Worm (Caenorhabditis elegans): Measurements from ENCODE around the gene xtr-2.

Gene xtr-2

DNA sequence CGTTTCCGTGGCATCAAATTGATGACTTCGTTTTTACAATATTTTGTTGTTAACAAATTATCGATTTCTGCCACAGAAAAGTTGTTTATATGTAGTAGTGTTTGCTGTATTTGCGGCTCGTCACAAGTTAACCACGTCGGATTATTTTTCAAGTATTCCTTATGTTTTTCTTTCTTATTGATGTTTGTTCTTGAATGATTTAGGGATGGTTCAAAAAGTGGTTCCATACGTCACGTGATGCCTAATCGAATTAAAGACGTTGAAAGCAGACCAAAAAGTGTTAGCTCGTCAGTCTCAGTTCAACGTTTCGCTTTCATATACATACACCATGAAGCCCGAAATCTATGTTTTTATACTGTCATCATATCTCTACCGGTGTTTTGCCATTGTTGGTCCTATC, 29.9 kb upstream of the xtr-2 start, which contains the start of gene lips-2:
TSS of gene lips-2 (plus strand) at position 301 of the 400 bp plus-strand sequence.
- TF ChIP-seq aly-1 (tag; optimal IDR thresholded peaks at IDR 0.05) (no peak), hmg-4 (GFP tag; optimal IDR thresholded peaks at IDR 0.05) (no peak), sea-1 (GFP tag; conservative IDR thresholded peaks at IDR 0.05) (no peak), tra-4 (tag; optimal IDR thresholded peaks at IDR 0.05) (no peak), ets-7 (tag; optimal IDR thresholded peaks at IDR 0.05) (no peak), tbx-11 (GFP tag; IDR thresholded peaks at IDR 0.05) (no peak), pes-1 (GFP tag; IDR thresholded peaks at IDR 0.05) (no peak), ceh-36 (tag; optimal IDR thresholded peaks at IDR 0.05) (no peak), ama-1 (optimal IDR thresholded peaks at IDR 0.05) (no peak), hnd-1 (tag; optimal IDR thresholded peaks at IDR 0.05) (no peak), B0310.2 (tag; optimal IDR thresholded peaks at IDR 0.05) (no peak), flt-1 (GFP tag; IDR thresholded peaks at IDR 0.05) (no peak), tbx-37 (GFP tag; conservative IDR thresholded peaks at IDR 0.05) (no peak), scrt-1 (GFP tag; IDR thresholded peaks at IDR 0.05) (no peak)

DNA sequence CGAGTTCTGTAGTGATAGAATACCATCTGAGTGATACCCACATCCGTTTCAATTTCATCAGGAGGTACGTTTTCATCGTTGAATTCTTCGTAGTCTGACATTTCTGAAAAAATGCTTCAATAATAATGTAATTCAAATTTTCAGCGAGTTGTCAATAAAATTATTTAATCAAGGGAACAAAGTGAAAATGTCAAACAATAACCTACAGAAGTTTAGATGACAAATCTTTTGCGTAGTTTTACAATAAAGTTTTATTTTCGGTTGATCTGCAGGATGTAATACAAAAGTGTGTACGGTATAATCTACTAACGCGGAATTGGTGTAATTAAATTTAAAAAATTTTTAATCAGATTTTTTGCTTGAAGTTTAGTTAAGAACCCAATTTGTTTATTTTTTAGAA, 27.1 kb upstream of the xtr-2 start, which contains the start of gene C04B4.5:
TSS of gene C04B4.5 (minus strand) at position 101 of the 400 bp plus-strand sequence.
- no peak for TF ChIP-seq hmg-4 (GFP tag; optimal IDR thresholded peaks at IDR 0.05)
- no peak for TF ChIP-seq ets-7 (tag; optimal IDR thresholded peaks at IDR 0.05)
- TF ChIP-seq ceh-13 (GFP tag; optimal IDR thresholded peaks at IDR 0.05): no peak
- TF ChIP-seq tbx-11 (GFP tag; IDR thresholded peaks at IDR 0.05): no peak
- TF ChIP-seq aly-1 (tag; optimal IDR thresholded peaks at IDR 0.05): no peak
- TF ChIP-seq ceh-36 (tag; optimal IDR thresholded peaks at IDR 0.05): no peak
- no peak for TF ChIP-seq pes-1 (GFP tag; IDR thresholded peaks at IDR 0.05)
- TF ChIP-seq scrt-1 (GFP tag; IDR thresholded peaks at IDR 0.05): no peak
- no peak for TF ChIP-seq flt-1 (GFP tag; IDR thresholded peaks at IDR 0.05)
- no peak for TF ChIP-seq tbx-37 (GFP tag; conservative IDR thresholded peaks at IDR 0.05)
- no peak for TF ChIP-seq tra-4 (tag; optimal IDR thresholded peaks at IDR 0.05)
- TF ChIP-seq sea-1 (GFP tag; conservative IDR thresholded peaks at IDR 0.05): no peak
- no peak for TF ChIP-seq F13C5.2 (tag; optimal IDR thresholded peaks at IDR 0.05)
- no peak for TF ChIP-seq ama-1 (optimal IDR thresholded peaks at IDR 0.05)
- no peak for TF ChIP-seq hnd-1 (tag; optimal IDR thresholded peaks at IDR 0.05)
- TF ChIP-seq hmbx-1 (tag; optimal IDR thresholded peaks at IDR 0.05): no peak
- TF ChIP-seq B0310.2 (tag; optimal IDR thresholded peaks at IDR 0.05): no peak

DNA sequence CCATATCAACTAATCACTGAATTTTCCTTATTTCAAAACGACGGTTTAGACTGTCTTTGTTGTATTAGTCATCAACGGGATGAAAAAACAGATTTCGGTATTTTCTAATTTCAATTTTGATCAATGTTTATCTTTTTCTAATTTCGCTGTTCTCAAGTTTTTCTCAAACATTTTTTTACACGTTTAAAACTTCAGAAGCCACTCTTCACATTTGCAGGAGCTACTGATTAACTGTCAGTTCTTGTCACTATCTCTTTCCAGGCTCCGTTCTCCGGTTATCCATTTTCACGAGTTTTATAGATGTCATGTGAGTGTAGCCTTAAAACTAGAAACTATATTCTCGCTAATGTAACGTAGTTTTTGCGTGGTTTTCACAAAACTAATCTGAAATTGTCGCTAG, 24.8 kb upstream of the xtr-2 start, which contains the start of gene C04B4.4:
TSS of gene C04B4.4 (plus strand) at position 301 of the 400 bp plus-strand sequence.
- no peak for TF ChIP-seq tbx-37 (GFP tag; conservative IDR thresholded peaks at IDR 0.05)

DNA sequence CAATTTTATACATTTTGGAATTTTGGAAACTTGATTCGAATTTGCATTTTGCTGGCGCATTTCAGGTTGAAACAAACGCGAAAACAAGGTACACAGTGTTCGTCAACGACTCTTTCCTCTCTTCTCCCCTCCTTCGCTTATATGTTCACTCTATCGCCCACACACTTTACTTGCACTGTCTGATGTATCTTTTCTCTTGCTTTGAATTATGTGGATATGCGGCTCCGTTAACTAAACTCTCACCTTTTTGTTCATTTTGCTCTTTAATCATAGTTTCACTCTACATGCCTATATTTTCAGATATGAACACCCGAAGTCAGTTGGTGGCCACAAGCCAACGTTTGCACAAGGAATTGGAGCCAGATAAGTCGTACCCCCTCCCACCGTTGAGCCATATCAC, 21.1 kb upstream of the xtr-2 start, which contains the start of gene W06D11.1:
TSS of gene W06D11.1 (plus strand) at position 301 of the 400 bp plus-strand sequence.
- TF ChIP-seq sea-1 (GFP tag; conservative IDR thresholded peaks at IDR 0.05) (no peak), ceh-13 (GFP tag; optimal IDR thresholded peaks at IDR 0.05) (no peak), pes-1 (GFP tag; IDR thresholded peaks at IDR 0.05) (no peak), tbx-11 (GFP tag; IDR thresholded peaks at IDR 0.05) (no peak), scrt-1 (GFP tag; IDR thresholded peaks at IDR 0.05) (no peak), ceh-36 (tag; optimal IDR thresholded peaks at IDR 0.05) (no peak), hnd-1 (tag; optimal IDR thresholded peaks at IDR 0.05) (no peak), ets-7 (tag; optimal IDR thresholded peaks at IDR 0.05) (no peak), B0310.2 (tag; optimal IDR thresholded peaks at IDR 0.05) (no peak), tra-4 (tag; optimal IDR thresholded peaks at IDR 0.05) (no peak), F13C5.2 (tag; optimal IDR thresholded peaks at IDR 0.05) (no peak), ama-1 (optimal IDR thresholded peaks at IDR 0.05) (no peak), hmbx-1 (tag; optimal IDR thresholded peaks at IDR 0.05) (no peak), tbx-37 (GFP tag; conservative IDR thresholded peaks at IDR 0.05) (no peak), aly-1 (tag; optimal IDR thresholded peaks at IDR 0.05) (no peak), hmg-4 (GFP tag; optimal IDR thresholded peaks at IDR 0.05) (no peak), flt-1 (GFP tag; IDR thresholded peaks at IDR 0.05) (no peak)

DNA sequence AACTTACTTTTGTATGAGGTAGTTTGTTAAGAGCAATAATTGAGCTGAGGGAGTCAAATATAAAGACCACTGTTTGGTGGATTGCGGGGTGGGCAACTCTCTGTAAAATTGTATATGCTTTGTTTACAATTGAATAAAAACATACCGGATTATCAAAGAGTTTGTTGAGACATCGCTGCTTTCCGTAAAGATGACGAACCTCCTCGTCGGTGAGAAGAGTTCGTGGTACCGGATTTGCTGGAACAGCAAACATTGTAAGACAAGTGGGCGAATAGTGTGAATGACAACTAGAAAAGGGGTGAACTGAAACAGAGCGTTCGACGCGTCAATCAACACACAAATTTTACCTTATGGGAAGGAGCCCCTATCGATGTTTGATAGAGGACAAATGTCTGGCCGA, 19.0 kb upstream of the xtr-2 start, which contains the start of gene W06D11.2:
TSS of gene W06D11.2 (minus strand) at position 339 of the 400 bp plus-strand sequence.
- TF ChIP-seq hnd-1 (tag; optimal IDR thresholded peaks at IDR 0.05) (no peak), ceh-36 (tag; optimal IDR thresholded peaks at IDR 0.05) (no peak), tbx-37 (GFP tag; conservative IDR thresholded peaks at IDR 0.05) (no peak), flt-1 (GFP tag; IDR thresholded peaks at IDR 0.05) (no peak), hmg-4 (GFP tag; optimal IDR thresholded peaks at IDR 0.05) (no peak), pes-1 (GFP tag; IDR thresholded peaks at IDR 0.05) (no peak), scrt-1 (GFP tag; IDR thresholded peaks at IDR 0.05) (no peak), ama-1 (optimal IDR thresholded peaks at IDR 0.05) (no peak), B0310.2 (tag; optimal IDR thresholded peaks at IDR 0.05) (no peak), sea-1 (GFP tag; conservative IDR thresholded peaks at IDR 0.05) (no peak), hmbx-1 (tag; optimal IDR thresholded peaks at IDR 0.05) (no peak), aly-1 (tag; optimal IDR thresholded peaks at IDR 0.05) (no peak), F13C5.2 (tag; optimal IDR thresholded peaks at IDR 0.05) (no peak), ceh-13 (GFP tag; optimal IDR thresholded peaks at IDR 0.05) (no peak), tra-4 (tag; optimal IDR thresholded peaks at IDR 0.05) (no peak), tbx-11 (GFP tag; IDR thresholded peaks at IDR 0.05) (no peak), ets-7 (tag; optimal IDR thresholded peaks at IDR 0.05) (no peak)

DNA sequence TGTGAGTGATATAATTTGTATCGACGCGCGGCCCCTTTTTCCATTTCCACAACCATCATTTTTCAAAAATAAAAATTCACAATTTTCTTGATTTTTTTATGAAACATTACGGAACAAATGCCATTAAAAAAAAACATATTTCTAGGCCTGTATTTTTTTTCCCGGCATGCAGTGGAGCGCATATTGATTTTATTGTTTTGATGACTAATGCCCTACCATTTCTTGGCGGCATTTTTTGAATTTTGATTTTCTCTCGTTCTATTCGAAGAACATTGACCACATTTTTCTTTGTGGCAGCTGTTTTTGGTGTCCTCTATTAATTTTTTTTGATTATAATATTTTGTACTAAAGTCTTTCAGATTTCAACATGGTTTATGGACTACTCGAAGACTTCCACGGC, 17.0 kb upstream of the xtr-2 start, which contains the start of gene W06D11.3:
TSS of gene W06D11.3 (plus strand) at position 360 of the 400 bp plus-strand sequence.
- no peak for TF ChIP-seq ets-7 (tag; optimal IDR thresholded peaks at IDR 0.05)
- no peak for TF ChIP-seq tbx-11 (GFP tag; IDR thresholded peaks at IDR 0.05)
- no peak for TF ChIP-seq tbx-37 (GFP tag; conservative IDR thresholded peaks at IDR 0.05)
- TF ChIP-seq ama-1 (optimal IDR thresholded peaks at IDR 0.05): no peak
- TF ChIP-seq hnd-1 (tag; optimal IDR thresholded peaks at IDR 0.05): no peak
- TF ChIP-seq sea-1 (GFP tag; conservative IDR thresholded peaks at IDR 0.05): no peak

DNA sequence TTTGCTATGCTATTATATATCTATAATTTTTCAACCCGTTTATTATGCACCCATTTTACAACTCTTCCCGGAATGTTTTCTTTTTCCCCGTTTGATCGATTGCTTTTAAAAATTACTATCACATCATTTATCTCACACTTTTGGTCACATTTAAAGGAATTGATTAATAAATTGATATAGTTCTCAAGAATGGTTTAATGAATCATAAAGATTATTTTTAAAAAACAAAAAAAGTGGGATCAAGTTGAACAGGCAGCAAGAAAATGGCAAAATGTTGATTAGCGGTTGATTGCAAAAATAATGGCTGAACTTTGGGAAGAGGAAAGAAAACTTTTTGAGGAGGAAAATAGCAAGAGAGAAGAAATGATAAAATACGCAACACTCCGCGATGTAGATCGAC, 15.5 kb upstream of the xtr-2 start, which contains the start of gene W06D11.5:
TSS of gene W06D11.5 (plus strand) at position 301 of the 400 bp plus-strand sequence.
- TF ChIP-seq ceh-36 (tag; optimal IDR thresholded peaks at IDR 0.05): no peak
- no peak for TF ChIP-seq ceh-13 (GFP tag; optimal IDR thresholded peaks at IDR 0.05)
- no peak for TF ChIP-seq B0310.2 (tag; optimal IDR thresholded peaks at IDR 0.05)
- no peak for TF ChIP-seq pes-1 (GFP tag; IDR thresholded peaks at IDR 0.05)
- no peak for TF ChIP-seq ama-1 (optimal IDR thresholded peaks at IDR 0.05)
- no peak for TF ChIP-seq flt-1 (GFP tag; IDR thresholded peaks at IDR 0.05)
- TF ChIP-seq tbx-11 (GFP tag; IDR thresholded peaks at IDR 0.05): no peak
- no peak for TF ChIP-seq tbx-37 (GFP tag; conservative IDR thresholded peaks at IDR 0.05)
- no peak for TF ChIP-seq hnd-1 (tag; optimal IDR thresholded peaks at IDR 0.05)
- no peak for TF ChIP-seq hmg-4 (GFP tag; optimal IDR thresholded peaks at IDR 0.05)
- no peak for TF ChIP-seq sea-1 (GFP tag; conservative IDR thresholded peaks at IDR 0.05)
- no peak for TF ChIP-seq scrt-1 (GFP tag; IDR thresholded peaks at IDR 0.05)
- TF ChIP-seq tra-4 (tag; optimal IDR thresholded peaks at IDR 0.05): no peak
- no peak for TF ChIP-seq hmbx-1 (tag; optimal IDR thresholded peaks at IDR 0.05)
- TF ChIP-seq F13C5.2 (tag; optimal IDR thresholded peaks at IDR 0.05): no peak
- no peak for TF ChIP-seq ets-7 (tag; optimal IDR thresholded peaks at IDR 0.05)
- no peak for TF ChIP-seq aly-1 (tag; optimal IDR thresholded peaks at IDR 0.05)

Measured in whole organism, early embryonic.